Fruit fly (Drosophila melanogaster): ENCODE measurements around the gene Moca-cyp.

Moca-cyp gene

DNA sequence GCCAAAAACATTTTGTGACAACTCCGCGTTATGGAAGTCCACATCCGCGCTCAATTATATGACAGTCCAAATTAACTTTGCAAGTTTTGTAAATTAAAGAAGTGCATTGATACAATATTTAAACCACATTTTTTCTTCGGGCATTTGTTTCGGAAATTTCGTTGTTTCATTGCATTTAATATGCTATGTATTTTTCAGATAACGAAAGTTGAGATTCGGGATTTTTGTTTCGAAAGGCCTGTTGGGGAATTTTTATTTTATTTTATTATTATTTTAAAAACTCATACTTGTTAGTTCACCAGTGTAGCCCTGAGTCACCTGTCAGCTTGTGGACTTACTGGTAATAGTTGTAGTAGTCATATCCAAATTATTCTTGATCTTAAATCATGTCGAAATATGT, 46.4 kb upstream of the Moca-cyp start, which contains the start of gene UQCR-14L:
Gene UQCR-14L (plus strand): TSS at position 301 of the 400 bp plus-strand sequence.
- TF ChIP-seq foxo (GFP tag; optimal IDR thresholded peaks at IDR 0.05), result no peak
- no peak for TF ChIP-seq Myc (optimal IDR thresholded peaks at IDR 0.05)
- no peak for TF ChIP-seq Mio (GFP tag; optimal IDR thresholded peaks at IDR 0.05)
- TF ChIP-seq CG9705 (GFP tag; optimal IDR thresholded peaks at IDR 0.05), result no peak
- TF ChIP-seq HLH106 (tag; optimal IDR thresholded peaks at IDR 0.05), result no peak
- no peak for TF ChIP-seq fru (GFP tag; optimal IDR thresholded peaks at IDR 0.05)
- TF ChIP-seq rgr (GFP tag; optimal IDR thresholded peaks at IDR 0.05), result no peak

- no peak for TF ChIP-seq dsf (GFP tag; optimal IDR thresholded peaks at IDR 0.05; ENCODE audit: borderline replicate concordance)
- no peak for TF ChIP-seq dl (GFP tag; optimal IDR thresholded peaks at IDR 0.05; ENCODE audit: insufficient read depth in 1 of 2, partially characterized antibody in 2 of 2)
- TF ChIP-seq dmrt93B (GFP tag; optimal IDR thresholded peaks at IDR 0.05), result no peak
- TF ChIP-seq HLH106 (tag; optimal IDR thresholded peaks at IDR 0.05), result no peak
- no peak for TF ChIP-seq N (GFP tag; optimal IDR thresholded peaks at IDR 0.05)
- TF ChIP-seq woc (GFP tag; optimal IDR thresholded peaks at IDR 0.05), result no peak
- no peak for TF ChIP-seq CrebA (GFP tag; optimal IDR thresholded peaks at IDR 0.05; ENCODE audit: borderline replicate concordance)
- TF ChIP-seq h (GFP tag; optimal IDR thresholded peaks at IDR 0.05), result no peak
- TF ChIP-seq lola (GFP tag; optimal IDR thresholded peaks at IDR 0.05), result no peak
- no peak for TF ChIP-seq usp (GFP tag; optimal IDR thresholded peaks at IDR 0.05)
- no peak for TF ChIP-seq Rel (GFP tag; optimal IDR thresholded peaks at IDR 0.05)
- TF ChIP-seq Rel (tag; optimal IDR thresholded peaks at IDR 0.05), result no peak
- TF ChIP-seq OdsH (GFP tag; optimal IDR thresholded peaks at IDR 0.05), result no peak
- no peak for TF ChIP-seq Abd-B (GFP tag; optimal IDR thresholded peaks at IDR 0.05)
- TF ChIP-seq tai (GFP tag; optimal IDR thresholded peaks at IDR 0.05), result no peak
- TF ChIP-seq fru (GFP tag; optimal IDR thresholded peaks at IDR 0.05), result no peak
- TF ChIP-seq Hr83 (GFP tag; optimal IDR thresholded peaks at IDR 0.05; ENCODE audit: poor library complexity, severe bottlenecking), result no peak
- TF ChIP-seq jim (GFP tag; optimal IDR thresholded peaks at IDR 0.05), result no peak
- no peak for TF ChIP-seq GATAd (GFP tag; optimal IDR thresholded peaks at IDR 0.05)
- no peak for TF ChIP-seq sage (GFP tag; optimal IDR thresholded peaks at IDR 0.05)
- TF ChIP-seq pan (optimal IDR thresholded peaks at IDR 0.05), result no peak
Measured at dm6 chr3R:28297513-28297912, 42.6 kb upstream of the Moca-cyp start.

DNA sequence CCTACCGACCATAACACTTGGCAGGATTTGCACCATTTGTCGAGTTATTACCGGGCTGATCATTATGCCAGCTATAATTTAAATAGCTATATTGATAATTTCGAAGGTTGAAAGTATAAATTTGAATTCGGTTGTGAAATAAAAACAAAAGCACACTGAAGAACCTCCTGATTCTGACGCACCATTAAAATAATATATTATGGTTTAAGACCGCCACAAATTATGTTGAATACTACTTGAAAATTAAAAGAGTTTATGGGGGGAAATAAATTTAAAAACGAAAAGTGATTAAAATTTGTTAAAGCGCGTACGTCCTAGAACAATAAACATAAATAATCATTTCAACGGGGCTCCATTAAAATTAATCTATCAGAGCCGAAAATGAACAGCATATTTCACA, 35.6 kb upstream of the Moca-cyp start, which contains the start of gene CG12516:
Gene CG12516 (minus strand): TSS at position 101 of the 400 bp plus-strand sequence.
- TF ChIP-seq rgr (GFP tag; optimal IDR thresholded peaks at IDR 0.05) (no peak), dl (GFP tag; optimal IDR thresholded peaks at IDR 0.05; ENCODE audit: insufficient read depth in 1 of 2, partially characterized antibody in 2 of 2) (no peak), br (GFP tag; optimal IDR thresholded peaks at IDR 0.05) (no peak), Mio (GFP tag; optimal IDR thresholded peaks at IDR 0.05) (no peak), N (GFP tag; optimal IDR thresholded peaks at IDR 0.05) (no peak), CG9705 (GFP tag; optimal IDR thresholded peaks at IDR 0.05) (no peak), h (GFP tag; optimal IDR thresholded peaks at IDR 0.05) (no peak), lola (GFP tag; optimal IDR thresholded peaks at IDR 0.05) (no peak), jim (GFP tag; optimal IDR thresholded peaks at IDR 0.05) (no peak), Rel (GFP tag; optimal IDR thresholded peaks at IDR 0.05) (no peak), Rel (tag; optimal IDR thresholded peaks at IDR 0.05) (no peak), Dif (GFP tag; optimal IDR thresholded peaks at IDR 0.05; ENCODE audit: partially characterized antibody) (no peak), CrebA (GFP tag; optimal IDR thresholded peaks at IDR 0.05; ENCODE audit: borderline replicate concordance) (no peak), OdsH (GFP tag; optimal IDR thresholded peaks at IDR 0.05) (no peak)

- TF ChIP-seq Hnf4 (GFP tag; optimal IDR thresholded peaks at IDR 0.05) (no peak), usp (GFP tag; optimal IDR thresholded peaks at IDR 0.05) (no peak), dl (GFP tag; optimal IDR thresholded peaks at IDR 0.05; ENCODE audit: insufficient read depth in 1 of 2, partially characterized antibody in 2 of 2) (no peak), Myc (optimal IDR thresholded peaks at IDR 0.05) (no peak), dmrt93B (GFP tag; optimal IDR thresholded peaks at IDR 0.05) (no peak), CG9705 (GFP tag; optimal IDR thresholded peaks at IDR 0.05) (no peak), psq (GFP tag; optimal IDR thresholded peaks at IDR 0.05) (no peak), woc (GFP tag; optimal IDR thresholded peaks at IDR 0.05) (no peak), Dif (GFP tag; optimal IDR thresholded peaks at IDR 0.05; ENCODE audit: partially characterized antibody) (no peak), br (GFP tag; optimal IDR thresholded peaks at IDR 0.05) (no peak), Hr78 (GFP tag; optimal IDR thresholded peaks at IDR 0.05) (no peak), HLH106 (tag; optimal IDR thresholded peaks at IDR 0.05) (no peak), OdsH (GFP tag; optimal IDR thresholded peaks at IDR 0.05) (no peak), N (GFP tag; optimal IDR thresholded peaks at IDR 0.05) (no peak), CG32264 (GFP tag; optimal IDR thresholded peaks at IDR 0.05) (no peak), Abd-B (GFP tag; optimal IDR thresholded peaks at IDR 0.05) (no peak)
Measured at dm6 chr3R:28305959-28306358, 34.2 kb upstream of the Moca-cyp start.
